Worm (Caenorhabditis elegans): ENCODE measurements around the gene C27H5.12.

DNA sequence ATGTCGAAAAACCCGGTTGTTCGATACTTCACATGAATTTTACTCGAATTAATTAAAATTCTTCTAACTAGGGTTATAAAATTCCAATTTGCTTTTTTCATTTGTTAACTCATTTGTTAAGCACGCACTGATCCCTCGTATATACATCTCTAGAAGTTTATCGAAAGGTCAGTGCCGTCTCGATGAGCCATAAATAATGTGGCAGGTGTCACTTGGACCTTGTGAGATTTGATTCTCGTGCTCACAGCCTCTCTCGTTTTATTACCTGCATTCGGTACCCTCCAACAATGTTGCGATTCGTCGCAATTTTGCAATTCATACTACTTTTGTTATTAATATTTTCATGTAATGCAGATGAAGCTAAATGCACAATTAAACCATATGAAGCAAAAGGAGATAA, 45.1 kb downstream of the C27H5.12 start, which contains the start of gene spon-1:
- TF ChIP-seq ces-1 (GFP tag; optimal IDR thresholded peaks at IDR 0.05): no peak
- no peak for TF ChIP-seq snpc-4 (tag; optimal IDR thresholded peaks at IDR 0.05)
- no peak for TF ChIP-seq nhr-102 (tag; optimal IDR thresholded peaks at IDR 0.05)

All from whole organism, L4 larva.